Fruit fly (Drosophila melanogaster): ENCODE data around the gene CG18249.
A peak's percentile ranks its signal among the peaks of the same experiment; 100 is the strongest.

CG18249 gene

DNA sequence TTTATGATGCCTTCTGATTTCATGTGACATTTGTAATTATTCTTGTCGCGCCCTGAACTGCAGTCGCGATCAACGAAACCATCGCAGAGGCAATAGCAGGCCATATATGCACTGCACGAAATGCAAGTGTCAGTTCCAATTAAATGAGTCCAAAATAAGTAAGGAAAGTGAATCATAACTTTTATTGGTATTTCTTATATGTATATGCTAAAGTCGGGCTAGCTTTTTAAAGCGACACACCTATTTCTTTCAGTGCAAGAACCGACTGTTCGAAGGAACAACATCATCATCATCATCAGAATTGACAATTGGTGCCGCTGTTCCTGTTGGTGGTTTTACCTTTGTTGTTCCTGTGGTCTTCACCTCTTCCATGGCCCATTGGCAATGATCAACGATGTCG lies 22.8 kb upstream of the CG18249 start (continued):
- TF ChIP-seq CG8359 (GFP tag; optimal IDR thresholded peaks at IDR 0.05; ENCODE audit: borderline replicate concordance) (no peak), CG11456 (GFP tag; IDR thresholded peaks at IDR 0.05) (no peak), gem (tag; optimal IDR thresholded peaks at IDR 0.05) (peak; percentile 49), maf-S (GFP tag; optimal IDR thresholded peaks at IDR 0.05) (no peak), CG13894 (tag; optimal IDR thresholded peaks at IDR 0.05) (no peak), bsh (GFP tag; optimal IDR thresholded peaks at IDR 0.05) (peak in 1 of 2 experiments; percentile 41), CG2129 (GFP tag; IDR thresholded peaks at IDR 0.05; ENCODE audit: partially characterized antibody) (no peak), NFAT (GFP tag; IDR thresholded peaks at IDR 0.05) (no peak), CG14014 (GFP tag; IDR thresholded peaks at IDR 0.05) (no peak), BtbVII (GFP tag; optimal IDR thresholded peaks at IDR 0.05) (no peak), gt (GFP tag; IDR thresholded peaks at IDR 0.05) (no peak), gcm2 (GFP tag; optimal IDR thresholded peaks at IDR 0.05) (no peak), CG6254 (GFP tag; optimal IDR thresholded peaks at IDR 0.05) (no peak), Atf6 (GFP tag; IDR thresholded peaks at IDR 0.05) (no peak), CG18476 (GFP tag; optimal IDR thresholded peaks at IDR 0.05) (no peak), fd64A (GFP tag; optimal IDR thresholded peaks at IDR 0.05) (no peak), sug (tag; optimal IDR thresholded peaks at IDR 0.05) (no peak), croc (GFP tag; conservative IDR thresholded peaks at IDR 0.05) (no peak), Hr39 (optimal IDR thresholded peaks at IDR 0.05) (no peak), CG1233 (GFP tag; optimal IDR thresholded peaks at IDR 0.05) (peak; percentile 5), CG17829 (tag; optimal IDR thresholded peaks at IDR 0.05) (no peak), fu2 (GFP tag; optimal IDR thresholded peaks at IDR 0.05) (no peak), esg (GFP tag; conservative IDR thresholded peaks at IDR 0.05) (no peak), lbe (GFP tag; optimal IDR thresholded peaks at IDR 0.05) (no peak), D (optimal IDR thresholded peaks at IDR 0.05) (no peak), D (GFP tag; optimal IDR thresholded peaks at IDR 0.05) (peak; percentile 20), cas (GFP tag; IDR thresholded peaks at IDR 0.05) (no peak), cad (GFP tag; optimal IDR thresholded peaks at IDR 0.05) (no peak), sisA (GFP tag; IDR thresholded peaks at IDR 0.05) (no peak), CG4360 (GFP tag; IDR thresholded peaks at IDR 0.05) (no peak), cato (GFP tag; optimal IDR thresholded peaks at IDR 0.05; ENCODE audit: borderline replicate concordance) (no peak), CG17328 (GFP tag; IDR thresholded peaks at IDR 0.05) (peak; percentile 59), CG4617 (GFP tag; optimal IDR thresholded peaks at IDR 0.05; ENCODE audit: borderline replicate concordance) (no peak), jing (GFP tag; optimal IDR thresholded peaks at IDR 0.05) (no peak), HHEX (GFP tag; optimal IDR thresholded peaks at IDR 0.05) (no peak), kay (GFP tag; optimal IDR thresholded peaks at IDR 0.05) (no peak), cg (GFP tag; optimal IDR thresholded peaks at IDR 0.05) (no peak), CG2712 (tag; optimal IDR thresholded peaks at IDR 0.05) (peak; percentile 64), en (GFP tag; optimal IDR thresholded peaks at IDR 0.05) (no peak), Fer1 (GFP tag; optimal IDR thresholded peaks at IDR 0.05) (no peak), ac (GFP tag; optimal IDR thresholded peaks at IDR 0.05) (peak; percentile 31), Dref (GFP tag; IDR thresholded peaks at IDR 0.05) (no peak), CG9817 (tag; optimal IDR thresholded peaks at IDR 0.05) (no peak), run (tag; optimal IDR thresholded peaks at IDR 0.05) (no peak), Gsc (GFP tag; IDR thresholded peaks at IDR 0.05) (no peak), zen2 (GFP tag; IDR thresholded peaks at IDR 0.05; ENCODE audit: partially characterized antibody) (no peak), CG10147 (GFP tag; optimal IDR thresholded peaks at IDR 0.05) (no peak), jumu (GFP tag; optimal IDR thresholded peaks at IDR 0.05) (no peak), CG4854 (GFP tag; optimal IDR thresholded peaks at IDR 0.05) (no peak), dmrt11E (tag; optimal IDR thresholded peaks at IDR 0.05) (peak; percentile 78), Dll (GFP tag; IDR thresholded peaks at IDR 0.05; ENCODE audit: partially characterized antibody) (no peak), Deaf1 (tag; optimal IDR thresholded peaks at IDR 0.05) (no peak)
